Fruit fly (Drosophila melanogaster): Measurements from ENCODE around the gene roq.
A peak's percentile ranks its signal among the peaks of the same experiment; 100 is the strongest.

The roq gene

DNA sequence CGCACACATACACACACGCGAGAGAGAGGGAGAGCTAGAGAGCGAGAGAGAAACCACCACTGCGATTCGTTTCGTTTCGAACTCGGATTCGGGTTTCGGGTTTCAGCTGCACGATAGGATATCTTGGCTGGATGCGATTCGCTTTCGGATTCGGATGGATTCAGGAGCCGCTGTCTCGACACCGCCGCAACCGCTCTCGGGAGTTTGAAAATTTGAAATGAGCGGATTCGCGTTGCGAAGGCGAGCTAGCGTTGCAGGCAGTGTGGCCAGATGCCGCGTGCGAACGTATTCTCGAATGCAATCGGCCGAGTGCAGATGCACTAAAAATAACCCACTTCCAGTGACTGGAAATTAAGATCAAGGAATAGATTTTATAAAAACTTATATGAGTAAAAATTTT is 33.2 kb upstream of the roq start, which contains the start of gene fax (continued):
- no peak for TF ChIP-seq CG10631 (GFP tag; optimal IDR thresholded peaks at IDR 0.05)
- no peak for TF ChIP-seq Sox15 (GFP tag; optimal IDR thresholded peaks at IDR 0.05)
- no peak for TF ChIP-seq CG8319 (GFP tag; optimal IDR thresholded peaks at IDR 0.05)
- no peak for TF ChIP-seq CG11762 (GFP tag; optimal IDR thresholded peaks at IDR 0.05; ENCODE audit: insufficient read depth)
- no peak for TF ChIP-seq Gug (GFP tag; IDR thresholded peaks at IDR 0.05)
- peak; percentile 47; the same call in 1 of the 3 replicates for TF ChIP-seq CG8119 (GFP tag; IDR thresholded peaks at IDR 0.05)
- TF ChIP-seq lz (GFP tag; optimal IDR thresholded peaks at IDR 0.05): peak; percentile 32

DNA sequence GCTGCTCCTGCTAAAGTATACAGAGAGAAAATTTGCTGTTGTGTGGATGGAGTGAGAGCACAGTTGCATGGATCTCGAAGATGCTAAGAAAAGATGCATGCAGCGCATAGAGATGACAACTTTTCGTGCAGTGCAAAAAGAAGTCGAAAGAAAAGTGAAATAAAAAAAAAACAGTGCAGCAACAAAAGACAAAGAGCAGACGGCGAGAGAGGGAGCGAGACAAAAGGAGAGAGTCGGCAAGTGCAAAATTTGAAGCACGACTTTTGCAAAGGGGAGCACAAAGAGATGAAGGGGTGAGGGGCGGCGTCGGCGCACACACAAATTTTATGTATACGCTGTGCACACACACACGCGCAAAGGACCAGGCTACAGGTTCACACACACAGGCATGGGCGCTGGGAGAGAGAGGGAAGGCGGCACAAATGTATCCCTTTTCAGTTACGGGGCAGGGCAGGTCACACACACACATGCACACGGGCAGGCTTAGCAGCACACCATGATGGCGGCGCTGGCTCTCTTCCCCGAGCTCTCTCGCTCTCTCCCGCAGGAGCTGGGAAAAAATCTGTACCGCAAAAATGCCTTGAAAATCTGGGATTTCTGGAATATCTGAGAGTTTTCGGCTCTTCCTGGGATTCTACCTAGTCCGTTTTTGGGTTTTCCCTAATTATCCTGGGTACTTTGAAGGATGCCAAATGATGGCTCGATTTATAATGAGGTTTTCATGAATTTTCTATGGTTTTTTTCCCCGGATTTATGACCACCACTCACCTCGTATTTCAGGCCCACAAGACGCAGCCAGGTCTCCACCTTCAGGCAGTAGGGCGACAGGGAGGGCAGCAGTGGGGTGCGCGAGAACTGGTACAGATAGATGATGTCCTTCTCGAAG is 32.1 kb upstream of the roq start:
- TF ChIP-seq CG11294 (GFP tag; IDR thresholded peaks at IDR 0.05) (0 out of 2 replicates have a peak, but pooled peaks have one; percentile 51), CG6276 (GFP tag; optimal IDR thresholded peaks at IDR 0.05) (peak; percentile 71), Hr4 (GFP tag; optimal IDR thresholded peaks at IDR 0.05) (peak; percentile 92), CG16779 (tag; optimal IDR thresholded peaks at IDR 0.05) (peak; percentile 76), CG9139 (GFP tag; optimal IDR thresholded peaks at IDR 0.05) (peak; percentile 69), CG6163 (GFP tag; IDR thresholded peaks at IDR 0.05) (peak; percentile 87), net (GFP tag; optimal IDR thresholded peaks at IDR 0.05) (peak; percentile 89), fd59A (GFP tag; optimal IDR thresholded peaks at IDR 0.05) (peak; percentile 84), CG7368 (GFP tag; optimal IDR thresholded peaks at IDR 0.05) (peak; percentile 84), ss (GFP tag; optimal IDR thresholded peaks at IDR 0.05) (peak; percentile 86 to 88), lz (GFP tag; optimal IDR thresholded peaks at IDR 0.05) (peak; percentile 85), CG11762 (GFP tag; optimal IDR thresholded peaks at IDR 0.05; ENCODE audit: insufficient read depth) (peak; percentile 46), CG8632 (GFP tag; optimal IDR thresholded peaks at IDR 0.05) (peak; percentile 82), Eip93F (GFP tag; optimal IDR thresholded peaks at IDR 0.05) (peak; percentile 65), CG31627 (GFP tag; optimal IDR thresholded peaks at IDR 0.05) (peak; percentile 91), topi (GFP tag; optimal IDR thresholded peaks at IDR 0.05) (peak; percentile 84), CG8319 (GFP tag; optimal IDR thresholded peaks at IDR 0.05) (peak; percentile 43), vri (GFP tag; optimal IDR thresholded peaks at IDR 0.05) (peak; percentile 82), Sox102F (GFP tag; optimal IDR thresholded peaks at IDR 0.05) (peak; percentile 90), CG1621 (tag; optimal IDR thresholded peaks at IDR 0.05) (peak; percentile 83), CG8119 (GFP tag; IDR thresholded peaks at IDR 0.05) (peak; percentile 81), CG10631 (GFP tag; optimal IDR thresholded peaks at IDR 0.05) (peak; percentile 85), acj6 (GFP tag; optimal IDR thresholded peaks at IDR 0.05) (peak; percentile 87), CG34406 (GFP tag; optimal IDR thresholded peaks at IDR 0.05) (peak; percentile 83), Eip75B (GFP tag; optimal IDR thresholded peaks at IDR 0.05) (peak; percentile 84), achi (GFP tag; optimal IDR thresholded peaks at IDR 0.05) (peak; percentile 85), Smox (GFP tag; optimal IDR thresholded peaks at IDR 0.05) (peak; percentile 84), Hr39 (GFP tag; optimal IDR thresholded peaks at IDR 0.05) (peak; percentile 92), CG3032 (tag; optimal IDR thresholded peaks at IDR 0.05) (peak; percentile 73), fkh (GFP tag; optimal IDR thresholded peaks at IDR 0.05) (no peak), Gug (GFP tag; IDR thresholded peaks at IDR 0.05) (peak; percentile 71), Met (GFP tag; optimal IDR thresholded peaks at IDR 0.05) (peak; percentile 89), Blimp-1 (GFP tag; optimal IDR thresholded peaks at IDR 0.05) (peak; percentile 92), pdm3 (GFP tag; optimal IDR thresholded peaks at IDR 0.05) (peak; percentile 89), cyc (GFP tag; optimal IDR thresholded peaks at IDR 0.05) (peak; percentile 90), eg (GFP tag; IDR thresholded peaks at IDR 0.05) (peak; percentile 73), CG6792 (GFP tag; optimal IDR thresholded peaks at IDR 0.05) (peak; percentile 78), Sox14 (GFP tag; optimal IDR thresholded peaks at IDR 0.05) (peak; percentile 97), Ets96B (tag; optimal IDR thresholded peaks at IDR 0.05) (peak; percentile 83), fd85E (GFP tag; optimal IDR thresholded peaks at IDR 0.05) (peak; percentile 47), svp (GFP tag) (peak; percentile 94), CG15336 (GFP tag; IDR thresholded peaks at IDR 0.05) (peak; percentile 70), CG10669 (GFP tag; optimal IDR thresholded peaks at IDR 0.05) (peak; percentile 88), spab (GFP tag; optimal IDR thresholded peaks at IDR 0.05) (peak; percentile 78), CG4318 (GFP tag; optimal IDR thresholded peaks at IDR 0.05) (no peak), OdsH (GFP tag; optimal IDR thresholded peaks at IDR 0.05) (peak; percentile 80)
